Worm (Caenorhabditis elegans) whole organism, L4 larva: ENCODE results near the gene ZK757.2.

Source experiments
- F10B5.3 ChIP-seq: sonication (generic microtip); optimal IDR thresholded peaks from 2 replicates; lab custom pipeline; 2016; ENCODE audit warnings: mild to moderate bottlenecking, missing genetic modification characterization, missing compliant biosample characterization
- F26F4.8 ChIP-seq: fragments of 200-800 bp; sonication (Bioruptor generic); conservative IDR thresholded peaks from 2 replicates; pipeline ENCODE4 v1.3.6; 2022; ENCODE audit warnings: missing genetic modification characterization, missing compliant biosample characterization
- ceh-28 ChIP-seq: fragments of 150-350 bp; optimal IDR thresholded peaks from 2 replicates; lab custom pipeline; 2014; ENCODE audit warnings: missing biosample characterization, missing genetic modification reagents, missing genetic modification characterization
- ceh-82 ChIP-seq: sonication (generic microtip); optimal IDR thresholded peaks from 2 replicates; lab custom pipeline; 2017; ENCODE audit warnings: missing biosample characterization, missing genetic modification characterization
- cey-2 ChIP-seq: sonication (generic microtip); optimal IDR thresholded peaks from 3 replicates; lab custom pipeline; 2017; ENCODE audit warnings: missing genetic modification characterization, mild to moderate bottlenecking, missing compliant biosample characterization, antibody characterized with exemption, borderline replicate concordance; ENCODE audit not compliant: insufficient read depth
- daf-16 ChIP-seq, 3 experiments: sonication (generic microtip); optimal IDR thresholded peaks; 2 replicates each; lab custom pipeline; 2016 to 2017; ENCODE audit warnings: missing genetic modification characterization in 3 of 3, missing genetic modification reagents in 3 of 3, mild to moderate bottlenecking in 2 of 3, missing compliant biosample characterization in 2 of 3, missing biosample characterization in 1 of 3, moderate library complexity in 1 of 3
- dmd-6 ChIP-seq: fragments of 200-800 bp; sonication (Bioruptor generic); IDR thresholded peaks from 2 replicates; pipeline ENCODE4 v1.3.6; 2022; ENCODE audit warnings: missing genetic modification reagents, missing genetic modification characterization, missing compliant biosample characterization
- dmd-8 ChIP-seq: fragments of 200-800 bp; sonication (Bioruptor generic); IDR thresholded peaks from 2 replicates; pipeline ENCODE4 v1.3.6; 2022; ENCODE audit warnings: missing genetic modification characterization, missing compliant biosample characterization
- duxl-1 ChIP-seq: sonication (generic microtip); optimal IDR thresholded peaks from 2 replicates; lab custom pipeline; 2016; ENCODE audit warnings: mild to moderate bottlenecking, missing genetic modification characterization, moderate library complexity, missing compliant biosample characterization; ENCODE audit not compliant: poor library complexity
- dve-1 ChIP-seq: sonication (generic microtip); optimal IDR thresholded peaks from 2 replicates; lab custom pipeline; 2017; ENCODE audit warnings: antibody characterized with exemption, mild to moderate bottlenecking, missing genetic modification characterization, missing compliant biosample characterization; ENCODE audit not compliant: insufficient read depth
- hlh-11 ChIP-seq: fragments of 200-800 bp; sonication (Bioruptor generic); optimal IDR thresholded peaks from 2 replicates; lab custom pipeline; 2018; ENCODE audit warnings: mild to moderate bottlenecking, missing genetic modification characterization, missing compliant biosample characterization
- hlh-30 ChIP-seq: sonication (generic microtip); optimal IDR thresholded peaks from 2 replicates; lab custom pipeline; 2017; ENCODE audit warnings: antibody characterized with exemption, mild to moderate bottlenecking, missing genetic modification characterization, missing compliant biosample characterization; ENCODE audit not compliant: insufficient read depth
- lin-15B ChIP-seq: fragments of 150-350 bp; sonication (generic microtip); optimal IDR thresholded peaks from 3 replicates; lab custom pipeline; 2014; ENCODE audit warnings: missing biosample characterization, missing genetic modification characterization
- lin-38 ChIP-seq: fragments of 200-800 bp; sonication (Bioruptor generic); IDR thresholded peaks from 2 replicates; pipeline ENCODE4 v1.3.6; 2022; ENCODE audit warnings: missing genetic modification reagents, missing genetic modification characterization, missing compliant biosample characterization
- lir-3 ChIP-seq: sonication (generic microtip); optimal IDR thresholded peaks from 2 replicates; lab custom pipeline; 2016; ENCODE audit warnings: mild to moderate bottlenecking, missing genetic modification characterization, missing compliant biosample characterization
- lsy-2 ChIP-seq, 2 experiments: fragments of 150-350 bp in 1 of 2; sonication (generic microtip) in 1 of 2; optimal IDR thresholded peaks; 2 replicates each; lab custom pipeline; 2014 to 2017; ENCODE audit warnings: missing biosample characterization in 2 of 2, missing genetic modification characterization in 2 of 2
- mdt-29 ChIP-seq: fragments of 200-800 bp; sonication (Bioruptor generic); IDR thresholded peaks from 2 replicates; pipeline ENCODE4 v1.3.6; 2022; ENCODE audit warnings: missing genetic modification reagents, missing genetic modification characterization, missing compliant biosample characterization
- mep-1 ChIP-seq: fragments of 150-350 bp; sonication (generic microtip); optimal IDR thresholded peaks from 3 replicates; lab custom pipeline; 2014; ENCODE audit warnings: missing biosample characterization, missing genetic modification characterization
- mes-2 ChIP-seq: sonication (generic microtip); optimal IDR thresholded peaks from 2 replicates; lab custom pipeline; 2016; ENCODE audit warnings: missing genotype, mild to moderate bottlenecking, missing genetic modification characterization, missing compliant biosample characterization; ENCODE audit not compliant: poor library complexity, severe bottlenecking
- mxl-2 ChIP-seq: fragments of 200-800 bp; sonication (Bioruptor generic); conservative IDR thresholded peaks from 2 replicates; pipeline ENCODE4 v1.3.6; 2022; ENCODE audit warnings: missing genetic modification reagents, missing genetic modification characterization, missing compliant biosample characterization
- mxl-3 ChIP-seq: fragments of 200-800 bp; sonication (Bioruptor generic); optimal IDR thresholded peaks from 2 replicates; lab custom pipeline; 2018; ENCODE audit warnings: mild to moderate bottlenecking, missing genetic modification characterization, missing compliant biosample characterization
- nhr-10 ChIP-seq: fragments of 150-350 bp; optimal IDR thresholded peaks from 2 replicates; lab custom pipeline; 2014; ENCODE audit warnings: missing biosample characterization, missing genetic modification characterization
- nhr-11 ChIP-seq: fragments of 150-350 bp; optimal IDR thresholded peaks from 2 replicates; lab custom pipeline; 2014; ENCODE audit warnings: missing biosample characterization, missing genetic modification characterization
- nhr-6 ChIP-seq: fragments of 150-350 bp; optimal IDR thresholded peaks from 2 replicates; lab custom pipeline; 2014; ENCODE audit warnings: missing biosample characterization, missing genetic modification characterization
- nhr-76 ChIP-seq: fragments of 150-350 bp; optimal IDR thresholded peaks from 2 replicates; lab custom pipeline; 2014; ENCODE audit warnings: missing biosample characterization, missing genetic modification characterization
- nhr-77 ChIP-seq: fragments of 150-350 bp; optimal IDR thresholded peaks from 2 replicates; lab custom pipeline; 2014; ENCODE audit warnings: missing biosample characterization, missing genetic modification characterization
- pha-4 ChIP-seq, 2 experiments: fragments of 150-350 bp in 1 of 2; fragments of 200-800 bp in 1 of 2; sonication (Bioruptor generic) in 1 of 2; IDR thresholded peaks in 1 of 2; optimal IDR thresholded peaks in 1 of 2; 2 replicates each; pipeline versions ENCODE4 v1.3.6 to Lab custom; 2014 to 2022; ENCODE audit warnings: missing genetic modification characterization in 2 of 2, missing genetic modification reagents in 2 of 2, missing biosample characterization in 1 of 2, missing compliant biosample characterization in 1 of 2
- pqm-1 ChIP-seq: sonication (generic microtip); optimal IDR thresholded peaks from 2 replicates; lab custom pipeline; 2017; ENCODE audit warnings: missing biosample characterization, missing genetic modification characterization
- saeg-2 ChIP-seq: fragments of 200-800 bp; sonication (Bioruptor generic); IDR thresholded peaks from 2 replicates; pipeline ENCODE4 v1.3.6; 2022; ENCODE audit warnings: missing genetic modification reagents, missing genetic modification characterization, missing compliant biosample characterization
- sdz-12 ChIP-seq: fragments of 200-800 bp; sonication (Bioruptor generic); optimal IDR thresholded peaks from 2 replicates; lab custom pipeline; 2018; ENCODE audit warnings: mild to moderate bottlenecking, missing genetic modification characterization, missing compliant biosample characterization
- skn-1 ChIP-seq: fragments of 150-350 bp; optimal IDR thresholded peaks from 2 replicates; lab custom pipeline; 2014; ENCODE audit warnings: missing biosample characterization, missing genetic modification characterization
- snpc-1.2 ChIP-seq: fragments of 200-800 bp; sonication (Bioruptor generic); IDR thresholded peaks from 2 replicates; pipeline ENCODE4 v1.3.6; 2022; ENCODE audit warnings: missing genetic modification reagents, missing genetic modification characterization, missing compliant biosample characterization
- spr-3 ChIP-seq: fragments of 200-800 bp; sonication (Bioruptor generic); optimal IDR thresholded peaks from 2 replicates; lab custom pipeline; 2018; ENCODE audit warnings: mild to moderate bottlenecking, missing genetic modification characterization, missing compliant biosample characterization
- unc-130 ChIP-seq: sonication (generic microtip); optimal IDR thresholded peaks from 2 replicates; lab custom pipeline; 2016; ENCODE audit warnings: missing genetic modification reagents, missing genetic modification characterization, missing compliant biosample characterization
- zag-1 ChIP-seq: fragments of 150-350 bp; optimal IDR thresholded peaks from 2 replicates; lab custom pipeline; 2014; ENCODE audit warnings: missing biosample characterization, missing genetic modification characterization
- zip-2 ChIP-seq: fragments of 150-350 bp; optimal IDR thresholded peaks from 2 replicates; lab custom pipeline; 2014; ENCODE audit warnings: missing biosample characterization, missing genetic modification characterization
- ztf-11 ChIP-seq: fragments of 150-350 bp; optimal IDR thresholded peaks from 2 replicates; lab custom pipeline; 2014; ENCODE audit warnings: missing biosample characterization, missing genetic modification characterization
- ztf-7 ChIP-seq: fragments of 150-350 bp; optimal IDR thresholded peaks from 2 replicates; lab custom pipeline; 2014; ENCODE audit warnings: missing biosample characterization, missing genetic modification characterization

The ZK757.2 gene

DNA sequence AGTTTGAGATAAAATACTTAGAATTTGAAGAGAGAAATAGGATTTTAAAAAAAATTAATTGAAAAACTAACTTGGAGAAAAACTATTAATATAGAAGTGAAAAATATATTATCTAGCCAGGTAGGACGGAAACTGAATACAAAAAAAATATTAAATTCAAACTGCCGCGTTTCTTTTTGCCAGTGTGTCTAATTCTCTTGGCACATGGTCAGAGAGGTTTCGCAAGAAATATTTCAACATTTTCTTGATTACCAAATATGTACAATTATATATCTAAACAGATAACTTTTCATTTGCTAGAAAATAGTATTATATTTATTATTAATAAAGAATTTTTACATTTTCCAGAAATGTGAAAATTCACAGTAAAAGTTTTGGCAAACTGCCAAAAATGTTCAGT lies 33.8 kb upstream of the ZK757.2 start (continued):
- TF ChIP-seq sdz-12 (GFP tag; lab: Kevin White, UChicago) (no peak), hlh-30 (tag; lab: Kevin White, UChicago) (peak; percentile 39), zag-1 (tag; lab: Kevin White, UChicago) (no peak)

DNA sequence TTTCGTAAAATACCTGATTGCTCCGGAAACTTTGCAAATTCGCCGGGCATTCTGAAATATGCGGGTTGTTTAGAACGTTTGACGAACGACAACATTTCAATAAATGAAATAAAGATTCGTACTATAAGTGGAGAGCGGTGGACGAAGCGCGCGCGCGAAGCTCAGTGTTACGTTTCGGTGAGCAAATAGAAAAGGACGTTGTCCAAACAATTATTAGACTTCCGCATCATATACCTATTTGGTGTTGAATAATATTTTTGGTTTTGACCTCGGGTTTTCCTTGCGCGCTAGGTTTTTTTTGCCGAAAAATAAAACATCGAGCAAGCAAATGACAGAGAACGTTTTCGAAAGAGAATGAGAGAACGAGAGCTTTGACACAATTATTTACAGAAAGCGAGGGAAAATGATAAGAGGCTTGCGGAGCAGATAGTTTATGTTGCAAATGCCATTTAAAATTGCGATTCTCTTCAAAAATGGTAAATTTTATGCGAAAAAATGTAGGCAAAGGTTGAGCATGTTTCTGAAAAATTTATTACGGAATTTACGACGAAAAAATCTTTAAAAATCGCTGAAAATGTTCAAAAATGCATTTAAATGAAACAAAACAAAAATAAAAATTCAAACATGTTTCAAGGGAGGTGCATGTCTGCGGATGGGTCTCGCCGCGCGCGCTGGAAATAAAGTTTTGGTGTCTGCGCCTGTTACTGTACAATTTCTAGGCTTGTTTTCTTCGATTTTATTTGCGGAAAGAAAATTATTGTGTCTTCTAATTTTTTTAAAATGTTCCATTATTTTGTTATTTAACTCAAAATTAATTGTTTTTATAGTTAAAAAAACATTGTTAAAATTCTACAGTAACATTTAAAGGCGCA lies 32.1 kb upstream of the ZK757.2 start, which contains the start of the genes cyld-1 and F40F12.9:
Gene cyld-1 (minus strand): TSS at position 51 of the 872 bp plus-strand sequence.
Gene F40F12.9 (plus strand): TSS at position 721 of the 872 bp plus-strand sequence.
- TF ChIP-seq lsy-2 (tag; optimal IDR thresholded peaks at IDR 0.05; lab: Kevin White, UChicago): no peak
- TF ChIP-seq mdt-29: no peak
- TF ChIP-seq dmd-6 (GFP tag; lab: Robert Waterston, UW): peak; percentile 48; the same call in 1 of the 2 replicates
- TF ChIP-seq mes-2 (tag; lab: Kevin White, UChicago): no peak
- no peak for TF ChIP-seq lin-15B (tag; lab: Kevin White, UChicago)
- TF ChIP-seq ztf-7: no peak
- no peak for TF ChIP-seq mep-1 (tag; lab: Kevin White, UChicago)
- TF ChIP-seq nhr-11 (tag; lab: Kevin White, UChicago): no peak
- no peak for TF ChIP-seq ztf-11 (tag; lab: Kevin White, UChicago)
- no peak for TF ChIP-seq F10B5.3
- TF ChIP-seq mxl-2 (GFP tag; lab: Robert Waterston, UW): no peak
- TF ChIP-seq saeg-2 (GFP tag; lab: Robert Waterston, UW): no peak
- no peak for TF ChIP-seq lin-38 (GFP tag; lab: Robert Waterston, UW)
- no peak for TF ChIP-seq cey-2 (tag; lab: Kevin White, UChicago)
- no peak for TF ChIP-seq spr-3 (GFP tag; lab: Kevin White, UChicago)
- no peak for TF ChIP-seq mxl-3 (GFP tag; lab: Kevin White, UChicago)
- TF ChIP-seq F26F4.8 (GFP tag; lab: Robert Waterston, UW): no peak
- TF ChIP-seq snpc-1.2: no peak
- no peak for TF ChIP-seq daf-16 (GFP tag; optimal IDR thresholded peaks at IDR 0.05; lab: Kevin White, UChicago)
- TF ChIP-seq daf-16 (tag; optimal IDR thresholded peaks at IDR 0.05; lab: Kevin White, UChicago): peak; percentile 51
- peak; percentile 1 for TF ChIP-seq dve-1 (tag; lab: Kevin White, UChicago)
- no peak for TF ChIP-seq dmd-8 (GFP tag; lab: Robert Waterston, UW)
- TF ChIP-seq pha-4 (GFP tag; IDR thresholded peaks at IDR 0.05; lab: Robert Waterston, UW): no peak
- TF ChIP-seq pha-4 (tag; optimal IDR thresholded peaks at IDR 0.05; lab: Kevin White, UChicago): peak; percentile 62
- no peak for TF ChIP-seq unc-130 (GFP tag; lab: Kevin White, UChicago)
- TF ChIP-seq zip-2 (tag; lab: Kevin White, UChicago): no peak
- TF ChIP-seq nhr-10 (tag; lab: Kevin White, UChicago): no peak
- no peak for TF ChIP-seq sdz-12 (GFP tag; lab: Kevin White, UChicago)
- no peak for TF ChIP-seq nhr-76 (tag; lab: Kevin White, UChicago)
- TF ChIP-seq ceh-82 (tag; lab: Kevin White, UChicago): no peak
- TF ChIP-seq nhr-6 (tag; lab: Kevin White, UChicago): no peak
- TF ChIP-seq duxl-1: no peak
- TF ChIP-seq hlh-11 (tag; lab: Kevin White, UChicago): peak; percentile 9
- no peak for TF ChIP-seq zag-1 (tag; lab: Kevin White, UChicago)
- no peak for TF ChIP-seq lir-3
- no peak for TF ChIP-seq ceh-28 (tag; lab: Kevin White, UChicago)
- TF ChIP-seq nhr-77 (tag; lab: Kevin White, UChicago): peak; percentile 15
- no peak for TF ChIP-seq skn-1 (tag; lab: Kevin White, UChicago)
- TF ChIP-seq pqm-1 (tag; lab: Kevin White, UChicago): peak; percentile 54
